Fruit fly (Drosophila melanogaster) whole organism, embryonic: ENCODE results near the gene kud.

Experiments
- BEAF-32 ChIP-seq: fragments of 200-800 bp; sonication (Bioruptor generic); optimal IDR thresholded peaks from 3 replicates; lab custom pipeline; 2017; ENCODE audit warnings: missing biosample characterization, missing genetic modification characterization, mild to moderate bottlenecking, moderate library complexity, missing genetic modification reagents
- CG1024 ChIP-seq: fragments of 200-800 bp; sonication (Bioruptor generic); IDR thresholded peaks from 2 replicates; pipeline ENCODE4 v1.3.6; 2022; ENCODE audit warnings: missing biosample characterization, missing genetic modification characterization
- CG10267 ChIP-seq: fragments of 200-800 bp; sonication (Bioruptor generic); optimal IDR thresholded peaks from 2 replicates; lab custom pipeline; 2018; ENCODE audit warnings: missing biosample characterization, mild to moderate bottlenecking, missing genetic modification characterization, moderate library complexity
- CG10321 ChIP-seq: fragments of 200-800 bp; sonication (Bioruptor generic); IDR thresholded peaks from 2 replicates; pipeline ENCODE4 v1.3.6; 2022; ENCODE audit warnings: missing biosample characterization, missing genetic modification characterization
- CG11560 ChIP-seq: fragments of 200-800 bp; sonication (Bioruptor generic); IDR thresholded peaks from 3 replicates; pipeline ENCODE4 v1.3.6; 2022; ENCODE audit warnings: missing biosample characterization, missing genetic modification characterization
- CG12391 ChIP-seq: fragments of 200-800 bp; sonication (Bioruptor generic); optimal IDR thresholded peaks from 3 replicates; lab custom pipeline; 2018; ENCODE audit warnings: missing biosample characterization, mild to moderate bottlenecking, missing genetic modification characterization, moderate library complexity
- CG14710 ChIP-seq: fragments of 200-800 bp; sonication (Bioruptor generic); optimal IDR thresholded peaks from 3 replicates; lab custom pipeline; 2019; ENCODE audit warnings: missing biosample characterization, mild to moderate bottlenecking, missing genetic modification characterization, moderate library complexity
- CG15696 ChIP-seq: fragments of 200-800 bp; sonication (Bioruptor generic); optimal IDR thresholded peaks from 2 replicates; lab custom pipeline; 2019; ENCODE audit warnings: missing biosample characterization, mild to moderate bottlenecking, missing genetic modification characterization, moderate library complexity
- CG1603 ChIP-seq: fragments of 200-800 bp; sonication (Bioruptor generic); optimal IDR thresholded peaks from 2 replicates; lab custom pipeline; 2019; ENCODE audit warnings: missing biosample characterization, mild to moderate bottlenecking, missing genetic modification characterization, moderate library complexity
- CG17186 ChIP-seq: fragments of 200-800 bp; sonication (Bioruptor generic); optimal IDR thresholded peaks from 3 replicates; lab custom pipeline; 2017; ENCODE audit warnings: missing biosample characterization, missing genetic modification reagents, missing genetic modification characterization
- CG17361 ChIP-seq: fragments of 200-800 bp; sonication (Bioruptor generic); IDR thresholded peaks from 3 replicates; pipeline ENCODE4 v1.3.6; 2022; ENCODE audit warnings: missing biosample characterization, missing genetic modification characterization
- CG17802 ChIP-seq: fragments of 200-800 bp; sonication (Bioruptor generic); optimal IDR thresholded peaks from 2 replicates; lab custom pipeline; 2018; ENCODE audit warnings: missing biosample characterization, mild to moderate bottlenecking, missing genetic modification characterization, moderate library complexity
- CG17829 ChIP-seq: fragments of 200-800 bp; optimal IDR thresholded peaks from 2 replicates; lab custom pipeline; 2019; ENCODE audit warnings: missing biosample characterization, mild to moderate bottlenecking, missing genetic modification characterization, moderate library complexity
- CG18764 ChIP-seq: fragments of 200-800 bp; sonication (Bioruptor generic); optimal IDR thresholded peaks from 3 replicates; lab custom pipeline; 2016; ENCODE audit warnings: missing biosample characterization, missing genetic modification characterization
- CG2116 ChIP-seq: fragments of 200-800 bp; sonication (Bioruptor generic); optimal IDR thresholded peaks from 3 replicates; lab custom pipeline; 2018; ENCODE audit warnings: missing biosample characterization, mild to moderate bottlenecking, missing genetic modification characterization
- CG2712 ChIP-seq: fragments of 200-800 bp; optimal IDR thresholded peaks from 3 replicates; lab custom pipeline; 2019; ENCODE audit warnings: missing biosample characterization, mild to moderate bottlenecking, missing genetic modification characterization, moderate library complexity
- CG30020 ChIP-seq: fragments of 200-800 bp; optimal IDR thresholded peaks from 2 replicates; lab custom pipeline; 2019; ENCODE audit warnings: missing biosample characterization, mild to moderate bottlenecking, missing genetic modification characterization, moderate library complexity
- CG3281 ChIP-seq: fragments of 200-800 bp; sonication (Bioruptor generic); optimal IDR thresholded peaks from 3 replicates; lab custom pipeline; 2017; ENCODE audit warnings: missing biosample characterization, mild to moderate bottlenecking, missing genetic modification characterization
- CG33213 ChIP-seq: fragments of 200-800 bp; sonication (Bioruptor generic); optimal IDR thresholded peaks from 3 replicates; lab custom pipeline; 2016; ENCODE audit warnings: missing biosample characterization, missing genetic modification characterization
- CG3995 ChIP-seq: fragments of 200-800 bp; sonication (Bioruptor generic); optimal IDR thresholded peaks from 3 replicates; lab custom pipeline; 2016; ENCODE audit warnings: missing biosample characterization, missing genetic modification characterization
- CG6791 ChIP-seq: fragments of 200-800 bp; sonication (Bioruptor generic); IDR thresholded peaks from 3 replicates; pipeline ENCODE4 v1.3.6; 2022; ENCODE audit warnings: missing biosample characterization, missing genetic modification characterization; ENCODE audit not compliant: partially characterized antibody
- CG7357 ChIP-seq: fragments of 200-800 bp; sonication (Bioruptor generic); IDR thresholded peaks from 3 replicates; pipeline ENCODE4 v1.3.6; 2022; ENCODE audit warnings: missing biosample characterization, missing genetic modification characterization
- CG8290 ChIP-seq, 3 experiments: fragments of 200-800 bp; sonication (Bioruptor generic); optimal IDR thresholded peaks; 2 replicates each; lab custom pipeline; 2016 to 2019; ENCODE audit warnings: missing biosample characterization in 3 of 3, missing genetic modification characterization in 3 of 3, mild to moderate bottlenecking in 2 of 3, moderate library complexity in 1 of 3
- CG8478 ChIP-seq: fragments of >200 bp; optimal IDR thresholded peaks from 2 replicates; lab custom pipeline; 2018
- CG9797 ChIP-seq: fragments of 200-800 bp; sonication (Bioruptor generic); optimal IDR thresholded peaks from 3 replicates; lab custom pipeline; 2018; ENCODE audit warnings: missing biosample characterization, mild to moderate bottlenecking, missing genetic modification characterization
- Dfd ChIP-seq, 2 experiments: fragments of >200 bp; optimal IDR thresholded peaks; 2 replicates each; lab custom pipeline; 2017; ENCODE audit warnings: missing biosample characterization in 2 of 2, missing genetic modification characterization in 2 of 2
- Elba2 ChIP-seq: fragments of 200-800 bp; sonication (Bioruptor generic); optimal IDR thresholded peaks from 3 replicates; lab custom pipeline; 2016; ENCODE audit warnings: missing biosample characterization, missing genetic modification characterization
- Fer2 ChIP-seq: fragments of 200-800 bp; sonication (Bioruptor generic); optimal IDR thresholded peaks from 2 replicates; lab custom pipeline; 2018; ENCODE audit warnings: missing biosample characterization, mild to moderate bottlenecking, missing genetic modification characterization, moderate library complexity
- Lhr ChIP-seq: fragments of 200-800 bp; sonication (Bioruptor generic); optimal IDR thresholded peaks from 3 replicates; lab custom pipeline; 2017; ENCODE audit warnings: mild to moderate bottlenecking, missing biosample characterization, missing genetic modification reagents, missing genetic modification characterization
- Med ChIP-seq: fragments of 200-800 bp; sonication (Bioruptor generic); peaks from one replicate; lab custom pipeline; 2016; ENCODE audit warnings: missing biosample characterization, missing genetic modification characterization, mild to moderate bottlenecking, inconsistent platforms, moderate library complexity
- Side ChIP-seq: fragments of 200-800 bp; sonication (Bioruptor generic); optimal IDR thresholded peaks from 2 replicates; lab custom pipeline; 2016; ENCODE audit warnings: missing biosample characterization, missing genetic modification characterization
- Sin3A ChIP-seq: fragments of >200 bp; optimal IDR thresholded peaks from 2 replicates; lab custom pipeline; 2018
- Sry-δ ChIP-seq: fragments of 200-800 bp; sonication (Bioruptor generic); optimal IDR thresholded peaks from 2 replicates; lab custom pipeline; 2016; ENCODE audit warnings: missing biosample characterization, missing genetic modification characterization
- YL-1 ChIP-seq: fragments of 200-800 bp; sonication (Bioruptor generic); optimal IDR thresholded peaks from 3 replicates; lab custom pipeline; 2017; ENCODE audit warnings: missing biosample characterization, mild to moderate bottlenecking, missing genetic modification characterization
- emc ChIP-seq: fragments of 200-800 bp; sonication (Bioruptor generic); optimal IDR thresholded peaks from 2 replicates; lab custom pipeline; 2016; ENCODE audit warnings: missing biosample characterization, missing genetic modification characterization
- gfzf ChIP-seq: fragments of 200-800 bp; sonication (Bioruptor generic); optimal IDR thresholded peaks from 2 replicates; lab custom pipeline; 2016; ENCODE audit warnings: missing biosample characterization, mild to moderate bottlenecking, missing genetic modification characterization, moderate library complexity
- maf-S ChIP-seq: fragments of 200-800 bp; sonication (Bioruptor generic); optimal IDR thresholded peaks from 2 replicates; lab custom pipeline; 2016; ENCODE audit warnings: missing biosample characterization, missing genetic modification characterization
- pzg ChIP-seq: fragments of 200-800 bp; sonication (Bioruptor generic); optimal IDR thresholded peaks from 3 replicates; lab custom pipeline; 2018; ENCODE audit warnings: missing biosample characterization, mild to moderate bottlenecking, missing genetic modification characterization, moderate library complexity
- rib ChIP-seq: fragments of 200-800 bp; sonication (Bioruptor generic); IDR thresholded peaks from 2 replicates; pipeline ENCODE4 v1.3.6; 2022; ENCODE audit warnings: missing biosample characterization, missing genetic modification characterization
- sens ChIP-seq: fragments of 200-800 bp; sonication (Bioruptor generic); peaks from one replicate; lab custom pipeline; 2016; ENCODE audit warnings: missing biosample characterization, missing genetic modification characterization
- ssp ChIP-seq: fragments of 200-800 bp; sonication (Bioruptor generic); IDR thresholded peaks from 2 replicates; pipeline ENCODE4 v1.3.6; 2022; ENCODE audit warnings: missing biosample characterization, missing genetic modification characterization
- stwl ChIP-seq: fragments of 200-800 bp; sonication (Bioruptor generic); optimal IDR thresholded peaks from 3 replicates; lab custom pipeline; 2018; ENCODE audit warnings: missing biosample characterization, mild to moderate bottlenecking, missing genetic modification characterization, moderate library complexity
- tll ChIP-seq, 2 experiments: fragments of 200-800 bp in 1 of 2; fragments of >200 bp in 1 of 2; sonication (Bioruptor generic) in 1 of 2; optimal IDR thresholded peaks; 2 replicates each; lab custom pipeline; 2017 to 2019; ENCODE audit warnings: missing biosample characterization in 2 of 2, missing genetic modification characterization in 2 of 2, mild to moderate bottlenecking in 1 of 2, moderate library complexity in 1 of 2
- tup ChIP-seq: fragments of 200-800 bp; sonication (Bioruptor generic); optimal IDR thresholded peaks from 2 replicates; lab custom pipeline; 2016; ENCODE audit warnings: missing biosample characterization, mild to moderate bottlenecking, missing genetic modification characterization, moderate library complexity
- unpg ChIP-seq: fragments of 200-800 bp; sonication (Bioruptor generic); optimal IDR thresholded peaks from 3 replicates; lab custom pipeline; 2018; ENCODE audit warnings: missing biosample characterization, mild to moderate bottlenecking, missing genetic modification characterization, moderate library complexity
- zen ChIP-seq: fragments of 200-800 bp; sonication (Bioruptor generic); optimal IDR thresholded peaks from 3 replicates; lab custom pipeline; 2018; ENCODE audit warnings: missing biosample characterization, mild to moderate bottlenecking, missing genetic modification characterization, moderate library complexity
- zfh1 ChIP-seq: fragments of 200-800 bp; sonication (Bioruptor generic); IDR thresholded peaks from 3 replicates; pipeline ENCODE4 v1.3.6; 2022; ENCODE audit warnings: missing biosample characterization, missing genetic modification characterization

Gene kud

dm6 chr3L:16860879-16861278 is 16.1 kb upstream of the kud start:
- no peak for TF ChIP-seq unpg
- no peak for TF ChIP-seq CG2712 (tag; lab: Kevin White, UChicago)
- peak; percentile 24 for TF ChIP-seq Med
- no peak for TF ChIP-seq CG8478
- TF ChIP-seq BEAF-32 (GFP tag; lab: Kevin White, UChicago): peak; percentile 36
- TF ChIP-seq CG15696 (tag; lab: Kevin White, UChicago): no peak
- peak; percentile 95 for TF ChIP-seq CG30020 (tag; lab: Kevin White, UChicago)
- 0 out of 2 replicates have a peak, but pooled peaks have one; percentile 49 for TF ChIP-seq CG1024 (GFP tag; lab: Robert Waterston, UW)
- TF ChIP-seq zen (tag; lab: Kevin White, UChicago): no peak
- TF ChIP-seq Fer2 (tag; lab: Kevin White, UChicago): no peak
- no peak for TF ChIP-seq tup (GFP tag; lab: Kevin White, UChicago)
- TF ChIP-seq maf-S: no peak
- TF ChIP-seq CG6791 (GFP tag; lab: Robert Waterston, UW): peak; percentile 45; the same call in 1 of the 3 replicates
- no peak for TF ChIP-seq YL-1 (GFP tag; lab: Kevin White, UChicago)
- TF ChIP-seq CG8290 (GFP tag; optimal IDR thresholded peaks at IDR 0.05; lab: Kevin White, UChicago): peak; percentile 27
- TF ChIP-seq CG8290 (tag; optimal IDR thresholded peaks at IDR 0.05; lab: Kevin White, UChicago): no peak
- TF ChIP-seq CG17829 (tag; lab: Kevin White, UChicago): peak; percentile 3
- peak; percentile 49 for TF ChIP-seq CG14710 (tag; lab: Kevin White, UChicago)
- TF ChIP-seq gfzf (GFP tag; lab: Kevin White, UChicago): peak; percentile 62
- TF ChIP-seq CG1603 (tag; lab: Kevin White, UChicago): peak; percentile 62
- TF ChIP-seq tll (GFP tag; optimal IDR thresholded peaks at IDR 0.05; lab: Kevin White, UChicago): peak in 1 of 2 experiments; percentile 94
- peak; percentile 4 for TF ChIP-seq pzg (GFP tag; lab: Kevin White, UChicago)
- TF ChIP-seq Lhr (GFP tag; lab: Kevin White, UChicago): peak; percentile 11
- peak; percentile 13 for TF ChIP-seq CG2116 (GFP tag; lab: Kevin White, UChicago)
- peak; percentile 66 for TF ChIP-seq sens
- peak; percentile 93 for TF ChIP-seq ssp (GFP tag; lab: Robert Waterston, UW)
- TF ChIP-seq CG17361 (GFP tag; lab: Robert Waterston, UW): 0 out of 3 replicates have a peak, but pooled peaks have one; percentile 27
- TF ChIP-seq CG7357 (GFP tag; lab: Robert Waterston, UW): peak; percentile 69; the same call in 1 of the 3 replicates
- no peak for TF ChIP-seq CG3281
- no peak for TF ChIP-seq CG10321 (GFP tag; lab: Robert Waterston, UW)
- peak; percentile 63 for TF ChIP-seq CG17802 (tag; lab: Kevin White, UChicago)
- TF ChIP-seq CG17186 (GFP tag; lab: Kevin White, UChicago): peak; percentile 6
- TF ChIP-seq CG12391 (tag; lab: Kevin White, UChicago): no peak
- TF ChIP-seq CG33213 (GFP tag; lab: Kevin White, UChicago): peak; percentile 8
- peak; percentile 31 for TF ChIP-seq Sry-δ (GFP tag; lab: Kevin White, UChicago)
- peak; percentile 54 for TF ChIP-seq CG9797 (GFP tag; lab: Kevin White, UChicago)
- no peak for TF ChIP-seq CG11560 (tag; lab: Robert Waterston, UW)
- no peak for TF ChIP-seq emc (GFP tag; lab: Kevin White, UChicago)
- peak in 1 of 2 experiments; percentile 89 for TF ChIP-seq Dfd (GFP tag; optimal IDR thresholded peaks at IDR 0.05; lab: Kevin White, UChicago)
- no peak for TF ChIP-seq rib (GFP tag; lab: Robert Waterston, UW)
- TF ChIP-seq Elba2 (GFP tag; lab: Kevin White, UChicago): peak; percentile 50
- TF ChIP-seq Sin3A (lab: Kevin White, UChicago): peak; percentile 74
- no peak for TF ChIP-seq zfh1
- TF ChIP-seq CG3995: peak; percentile 30
- no peak for TF ChIP-seq Side (GFP tag; lab: Kevin White, UChicago)
- no peak for TF ChIP-seq CG10267
- peak; percentile 74 for TF ChIP-seq stwl (tag; lab: Kevin White, UChicago)
- no peak for TF ChIP-seq CG18764 (GFP tag; lab: Kevin White, UChicago)
- TF ChIP-seq, all 482 proteins: peak for 28
